Fruit fly (Drosophila melanogaster) whole organism, embryonic: ENCODE data around the gene Hacd1.

Experiments used
- Blimp-1 ChIP-seq: fragments of 200-800 bp; sonication (Bioruptor generic); optimal IDR thresholded peaks from 3 replicates; lab custom pipeline; 2018; ENCODE audit warnings: missing biosample characterization, missing genetic modification characterization, mild to moderate bottlenecking, moderate library complexity, missing genetic modification reagents
- CG11093 ChIP-seq: fragments of 200-800 bp; sonication (Bioruptor generic); IDR thresholded peaks from 3 replicates; pipeline ENCODE4 v1.3.6; 2022; ENCODE audit warnings: missing biosample characterization, missing genetic modification characterization
- CG11696 ChIP-seq: fragments of 200-800 bp; sonication (Bioruptor generic); IDR thresholded peaks from 2 replicates; pipeline ENCODE4 v1.3.6; 2022; ENCODE audit warnings: missing biosample characterization, missing genetic modification characterization
- CG12299 ChIP-seq: fragments of 200-800 bp; sonication (Bioruptor generic); optimal IDR thresholded peaks from 2 replicates; lab custom pipeline; 2018; ENCODE audit warnings: missing biosample characterization, mild to moderate bottlenecking, missing genetic modification characterization
- CG15601 ChIP-seq: fragments of 200-800 bp; sonication (Bioruptor generic); optimal IDR thresholded peaks from 3 replicates; lab custom pipeline; 2019; ENCODE audit warnings: missing biosample characterization, mild to moderate bottlenecking, missing genetic modification characterization, moderate library complexity
- CG18599 ChIP-seq: fragments of 200-800 bp; sonication (Bioruptor generic); optimal IDR thresholded peaks from 3 replicates; lab custom pipeline; 2017; ENCODE audit warnings: missing biosample characterization, missing genetic modification characterization, mild to moderate bottlenecking, moderate library complexity, missing genetic modification reagents
- CG18764 ChIP-seq: fragments of 200-800 bp; sonication (Bioruptor generic); optimal IDR thresholded peaks from 3 replicates; lab custom pipeline; 2016; ENCODE audit warnings: missing biosample characterization, missing genetic modification characterization
- CG30403 ChIP-seq: fragments of 200-800 bp; sonication (Bioruptor generic); optimal IDR thresholded peaks from 3 replicates; lab custom pipeline; 2016; ENCODE audit warnings: missing biosample characterization, missing genetic modification characterization
- CG30431 ChIP-seq: fragments of 200-800 bp; sonication (Bioruptor generic); optimal IDR thresholded peaks from 2 replicates; lab custom pipeline; 2017; ENCODE audit warnings: missing biosample characterization, missing genetic modification characterization
- CG3065 ChIP-seq: fragments of 200-800 bp; sonication (Bioruptor generic); optimal IDR thresholded peaks from 2 replicates; lab custom pipeline; 2016; ENCODE audit warnings: missing biosample characterization, missing genetic modification characterization
- CG32767 ChIP-seq: fragments of 200-800 bp; sonication (Bioruptor generic); IDR thresholded peaks from 2 replicates; pipeline ENCODE4 v1.3.6; 2022; ENCODE audit warnings: missing biosample characterization, missing genetic modification characterization
- CG3281 ChIP-seq: fragments of 200-800 bp; sonication (Bioruptor generic); optimal IDR thresholded peaks from 3 replicates; lab custom pipeline; 2017; ENCODE audit warnings: missing biosample characterization, mild to moderate bottlenecking, missing genetic modification characterization
- CG4820 ChIP-seq: fragments of 200-800 bp; sonication (Bioruptor generic); optimal IDR thresholded peaks from 3 replicates; lab custom pipeline; 2016; ENCODE audit warnings: missing biosample characterization, missing genetic modification characterization
- CG7745 ChIP-seq: fragments of 200-800 bp; sonication (Bioruptor generic); optimal IDR thresholded peaks from 2 replicates; lab custom pipeline; 2018; ENCODE audit warnings: missing biosample characterization, mild to moderate bottlenecking, missing genetic modification characterization, moderate library complexity
- CG9437 ChIP-seq: fragments of 200-800 bp; sonication (Bioruptor generic); optimal IDR thresholded peaks from 2 replicates; lab custom pipeline; 2018; ENCODE audit warnings: missing biosample characterization, mild to moderate bottlenecking, missing genetic modification characterization
- CoRest ChIP-seq: fragments of 200-800 bp; sonication (Bioruptor generic); optimal IDR thresholded peaks from 3 replicates; lab custom pipeline; 2018; ENCODE audit warnings: missing biosample characterization, mild to moderate bottlenecking, missing genetic modification characterization, moderate library complexity
- Deaf1 ChIP-seq: fragments of 200-800 bp; optimal IDR thresholded peaks from 3 replicates; lab custom pipeline; 2019; ENCODE audit warnings: missing biosample characterization, mild to moderate bottlenecking, missing genetic modification characterization, moderate library complexity
- Eip74EF ChIP-seq, 2 experiments: fragments of 200-800 bp in 1 of 2; fragments of >200 bp in 1 of 2; sonication (Bioruptor generic) in 1 of 2; optimal IDR thresholded peaks; 2 replicates each; lab custom pipeline; 2017 to 2019; ENCODE audit warnings: missing biosample characterization in 2 of 2, missing genetic modification characterization in 2 of 2, mild to moderate bottlenecking in 1 of 2, moderate library complexity in 1 of 2
- HHEX ChIP-seq: fragments of 200-800 bp; sonication (Bioruptor generic); optimal IDR thresholded peaks from 3 replicates; lab custom pipeline; 2017; ENCODE audit warnings: missing biosample characterization, mild to moderate bottlenecking, missing genetic modification characterization, missing genetic modification reagents
- Hand ChIP-seq: fragments of 200-800 bp; sonication (Bioruptor generic); optimal IDR thresholded peaks from 2 replicates; lab custom pipeline; 2017; ENCODE audit warnings: mild to moderate bottlenecking, missing biosample characterization, missing genetic modification reagents, missing genetic modification characterization
- Hsf ChIP-seq: fragments of 200-800 bp; sonication (Bioruptor generic); optimal IDR thresholded peaks from 3 replicates; lab custom pipeline; 2016; ENCODE audit warnings: missing biosample characterization, missing genetic modification characterization
- Oaz ChIP-seq: fragments of 200-800 bp; sonication (Bioruptor generic); IDR thresholded peaks from 2 replicates; pipeline ENCODE4 v1.3.6; 2022; ENCODE audit warnings: missing biosample characterization, missing genetic modification characterization
- Rfx ChIP-seq: fragments of 200-800 bp; sonication (Bioruptor generic); IDR thresholded peaks from 2 replicates; pipeline ENCODE4 v1.3.6; 2022; ENCODE audit warnings: missing biosample characterization, missing genetic modification characterization
- TFAM ChIP-seq: fragments of 200-800 bp; sonication (Bioruptor generic); optimal IDR thresholded peaks from 2 replicates; lab custom pipeline; 2017; ENCODE audit warnings: missing biosample characterization, missing genetic modification characterization, inconsistent platforms
- Taf1 ChIP-seq: fragments of 200-800 bp; sonication (Bioruptor generic); IDR thresholded peaks from 2 replicates; pipeline ENCODE4 v1.3.6; 2022; ENCODE audit warnings: missing biosample characterization, missing genetic modification characterization
- bbx ChIP-seq: fragments of 200-800 bp; sonication (Bioruptor generic); IDR thresholded peaks from 2 replicates; pipeline ENCODE4 v1.3.6; 2022; ENCODE audit warnings: missing biosample characterization, missing genetic modification characterization; ENCODE audit not compliant: partially characterized antibody
- br ChIP-seq: fragments of >200 bp; optimal IDR thresholded peaks from 2 replicates; lab custom pipeline; 2017
- btn ChIP-seq: fragments of 200-800 bp; sonication (Bioruptor generic); optimal IDR thresholded peaks from 2 replicates; lab custom pipeline; 2016; ENCODE audit warnings: missing biosample characterization, missing genetic modification characterization
- cato ChIP-seq: fragments of 200-800 bp; sonication (Bioruptor generic); optimal IDR thresholded peaks from 2 replicates; lab custom pipeline; 2016; ENCODE audit warnings: missing biosample characterization, missing genetic modification characterization, borderline replicate concordance
- croc ChIP-seq: fragments of 200-800 bp; sonication (Bioruptor generic); conservative IDR thresholded peaks from 3 replicates; pipeline ENCODE4 v1.3.6; 2022; ENCODE audit warnings: missing biosample characterization, missing genetic modification characterization
- emc ChIP-seq: fragments of 200-800 bp; sonication (Bioruptor generic); optimal IDR thresholded peaks from 2 replicates; lab custom pipeline; 2016; ENCODE audit warnings: missing biosample characterization, missing genetic modification characterization
- fd64A ChIP-seq: fragments of 200-800 bp; sonication (Bioruptor generic); optimal IDR thresholded peaks from 3 replicates; lab custom pipeline; 2018; ENCODE audit warnings: missing biosample characterization, mild to moderate bottlenecking, missing genetic modification characterization
- gcm ChIP-seq: fragments of 200-800 bp; sonication (Bioruptor generic); optimal IDR thresholded peaks from 2 replicates; lab custom pipeline; 2019; ENCODE audit warnings: missing biosample characterization, mild to moderate bottlenecking, missing genetic modification characterization, moderate library complexity
- gem ChIP-seq: fragments of 200-800 bp; sonication (Bioruptor generic); optimal IDR thresholded peaks from 2 replicates; lab custom pipeline; 2019; ENCODE audit warnings: missing biosample characterization, mild to moderate bottlenecking, missing genetic modification characterization, moderate library complexity
- gro ChIP-seq: fragments of 200-800 bp; sonication (Bioruptor generic); optimal IDR thresholded peaks from 2 replicates; lab custom pipeline; 2016; ENCODE audit warnings: missing biosample characterization, missing genetic modification characterization
- gsb ChIP-seq: fragments of 200-800 bp; sonication (Bioruptor generic); IDR thresholded peaks from 2 replicates; pipeline ENCODE4 v1.3.6; 2022; ENCODE audit warnings: missing biosample characterization, missing genetic modification characterization
- insv ChIP-seq, 2 experiments: fragments of 200-800 bp; sonication (Bioruptor generic); optimal IDR thresholded peaks; 3 replicates each; lab custom pipeline; 2016 to 2018; ENCODE audit warnings: missing biosample characterization in 2 of 2, missing genetic modification characterization in 2 of 2
- inv ChIP-seq: fragments of 200-800 bp; sonication (Bioruptor generic); IDR thresholded peaks from 2 replicates; pipeline ENCODE4 v1.3.6; 2022; ENCODE audit warnings: missing biosample characterization, missing genetic modification characterization; ENCODE audit not compliant: partially characterized antibody
- klu ChIP-seq: fragments of 200-800 bp; sonication (Bioruptor generic); IDR thresholded peaks from 2 replicates; pipeline ENCODE4 v1.3.6; 2022; ENCODE audit warnings: missing biosample characterization, missing genetic modification characterization
- lov ChIP-seq, 2 experiments: fragments of 200-800 bp in 1 of 2; fragments of >200 bp in 1 of 2; sonication (Bioruptor generic) in 1 of 2; IDR thresholded peaks in 1 of 2; optimal IDR thresholded peaks in 1 of 2; 2 replicates in 1 of 2; 3 replicates in 1 of 2; pipeline versions ENCODE4 v1.3.6 to Lab custom; 2017 to 2022; ENCODE audit warnings: missing biosample characterization in 1 of 2, missing genetic modification characterization in 1 of 2
- nmo ChIP-seq: fragments of 200-800 bp; sonication (Bioruptor generic); optimal IDR thresholded peaks from 2 replicates; lab custom pipeline; 2018; ENCODE audit warnings: missing biosample characterization, mild to moderate bottlenecking, missing genetic modification characterization, moderate library complexity
- nom ChIP-seq: fragments of 200-800 bp; sonication (Bioruptor generic); optimal IDR thresholded peaks from 2 replicates; lab custom pipeline; 2017; ENCODE audit warnings: missing biosample characterization, missing genetic modification characterization, mild to moderate bottlenecking, moderate library complexity, missing genetic modification reagents
- odd ChIP-seq: fragments of 200-800 bp; sonication (Bioruptor generic); optimal IDR thresholded peaks from 2 replicates; lab custom pipeline; 2017; ENCODE audit warnings: missing biosample characterization, mild to moderate bottlenecking, missing genetic modification characterization
- pho ChIP-seq: fragments of 200-800 bp; sonication (Bioruptor generic); optimal IDR thresholded peaks from 2 replicates; lab custom pipeline; 2016; ENCODE audit warnings: missing biosample characterization, missing genetic modification characterization
- scrt ChIP-seq: fragments of 200-800 bp; sonication (Bioruptor generic); optimal IDR thresholded peaks from 2 replicates; lab custom pipeline; 2018; ENCODE audit warnings: missing biosample characterization, mild to moderate bottlenecking, missing genetic modification characterization, moderate library complexity
- sens ChIP-seq: fragments of 200-800 bp; sonication (Bioruptor generic); peaks from one replicate; lab custom pipeline; 2016; ENCODE audit warnings: missing biosample characterization, missing genetic modification characterization
- slou ChIP-seq: fragments of 200-800 bp; sonication (Bioruptor generic); optimal IDR thresholded peaks from 3 replicates; lab custom pipeline; 2016; ENCODE audit warnings: missing biosample characterization, missing genetic modification characterization
- sqz ChIP-seq: fragments of 200-800 bp; sonication (Bioruptor generic); optimal IDR thresholded peaks from 3 replicates; lab custom pipeline; 2018; ENCODE audit warnings: missing biosample characterization, mild to moderate bottlenecking, missing genetic modification characterization
- stc ChIP-seq: fragments of 200-800 bp; sonication (Bioruptor generic); IDR thresholded peaks from 2 replicates; pipeline ENCODE4 v1.3.6; 2022; ENCODE audit warnings: missing biosample characterization, missing genetic modification characterization
- tin ChIP-seq: fragments of 200-800 bp; sonication (Bioruptor generic); optimal IDR thresholded peaks from 3 replicates; lab custom pipeline; 2016; ENCODE audit warnings: missing biosample characterization, missing genetic modification characterization
- tup ChIP-seq: fragments of 200-800 bp; sonication (Bioruptor generic); optimal IDR thresholded peaks from 2 replicates; lab custom pipeline; 2016; ENCODE audit warnings: missing biosample characterization, mild to moderate bottlenecking, missing genetic modification characterization, moderate library complexity

The Hacd1 gene

DNA sequence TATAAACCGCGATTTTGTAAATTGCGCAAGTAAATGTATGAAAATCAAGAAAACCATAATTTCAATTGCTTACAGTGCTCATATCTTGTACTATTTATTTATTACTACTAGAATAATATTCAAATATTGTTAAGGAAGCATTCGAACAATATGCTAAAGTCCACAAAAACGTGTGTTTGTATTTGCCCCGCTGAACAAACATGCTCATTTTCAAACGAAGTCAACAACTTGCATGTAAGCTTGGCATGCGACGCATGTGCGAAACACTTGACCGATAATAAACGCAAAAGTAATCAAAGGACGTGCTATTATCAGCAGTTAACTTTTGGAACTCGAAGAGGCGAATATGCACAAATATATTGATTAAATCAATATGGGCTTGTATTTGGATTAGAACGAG lies 19.1 kb upstream of the Hacd1 start (continued):
- TF ChIP-seq Hsf (peak; percentile 37), CG30431 (no peak), Rfx (GFP tag; lab: Robert Waterston, UW) (peak; percentile 74; the same call in 1 of the 2 replicates), CG32767 (no peak), slou (GFP tag; lab: Kevin White, UChicago) (no peak), odd (peak; percentile 71), nmo (no peak), fd64A (GFP tag; lab: Kevin White, UChicago) (peak; percentile 84), CG4820 (GFP tag; lab: Kevin White, UChicago) (no peak), Blimp-1 (peak; percentile 76), Taf1 (GFP tag; lab: Robert Waterston, UW) (no peak), Deaf1 (no peak), tup (GFP tag; lab: Kevin White, UChicago) (peak; percentile 70), insv (GFP tag; optimal IDR thresholded peaks at IDR 0.05; lab: Kevin White, UChicago) (peak in 1 of 2 experiments; percentile 53), tin (GFP tag; lab: Kevin White, UChicago) (no peak), TFAM (no peak), CG12299 (peak; percentile 89), sqz (GFP tag; lab: Kevin White, UChicago) (no peak), br (no peak), gro (GFP tag; lab: Kevin White, UChicago) (peak; percentile 25), gcm (GFP tag; lab: Kevin White, UChicago) (peak; percentile 61), CoRest (tag; lab: Kevin White, UChicago) (peak; percentile 64), CG11696 (GFP tag; lab: Robert Waterston, UW) (no peak), klu (GFP tag; lab: Robert Waterston, UW) (no peak), emc (GFP tag; lab: Kevin White, UChicago) (no peak), stc (GFP tag; lab: Robert Waterston, UW) (no peak), lov (optimal IDR thresholded peaks at IDR 0.05; lab: Kevin White, UChicago) (no peak), lov (GFP tag; IDR thresholded peaks at IDR 0.05; lab: Robert Waterston, UW) (no peak), btn (GFP tag; lab: Kevin White, UChicago) (no peak), CG7745 (tag; lab: Kevin White, UChicago) (peak; percentile 71), gem (tag; lab: Kevin White, UChicago) (peak; percentile 73), CG18599 (GFP tag; lab: Kevin White, UChicago) (peak; percentile 73), CG3065 (GFP tag; lab: Kevin White, UChicago) (peak; percentile 40), croc (GFP tag; lab: Robert Waterston, UW) (no peak), inv (GFP tag; lab: Robert Waterston, UW) (no peak), pho (peak; percentile 18), CG15601 (peak; percentile 84), HHEX (GFP tag; lab: Kevin White, UChicago) (peak; percentile 77), Eip74EF (GFP tag; optimal IDR thresholded peaks at IDR 0.05; lab: Kevin White, UChicago) (peak in 1 of 2 experiments; percentile 79), CG9437 (no peak), scrt (peak; percentile 40), Hand (GFP tag; lab: Kevin White, UChicago) (peak; percentile 42), CG3281 (peak; percentile 80), cato (peak; percentile 34), gsb (GFP tag; lab: Robert Waterston, UW) (no peak), nom (GFP tag; lab: Kevin White, UChicago) (no peak), CG11093 (GFP tag; lab: Robert Waterston, UW) (no peak), Oaz (no peak), sens (GFP tag; lab: Kevin White, UChicago) (peak; percentile 96), bbx (GFP tag; lab: Robert Waterston, UW) (no peak), CG18764 (peak; percentile 46), CG30403 (GFP tag; lab: Kevin White, UChicago) (no peak)
